Worm (Caenorhabditis elegans) whole organism, mixed stage, embryonic: Measurements from ENCODE around the gene end-1.

Experiments used
- M03D4.4 ChIP-seq: sonication (generic microtip); optimal IDR thresholded peaks from 2 replicates; lab custom pipeline; 2017; ENCODE audit warnings: mild to moderate bottlenecking, missing genetic modification characterization, missing compliant biosample characterization
- bed-3 ChIP-seq: fragments of 200-800 bp; sonication (Bioruptor generic); optimal IDR thresholded peaks from 3 replicates; lab custom pipeline; 2018; ENCODE audit warnings: mild to moderate bottlenecking, missing genetic modification characterization, moderate library complexity, missing compliant biosample characterization
- blmp-1 ChIP-seq: fragments of 150-350 bp; optimal IDR thresholded peaks from 2 replicates; lab custom pipeline; 2014; ENCODE audit warnings: missing biosample characterization, missing genetic modification characterization
- ceh-43 ChIP-seq: fragments of 200-800 bp; sonication (Bioruptor generic); optimal IDR thresholded peaks from 2 replicates; lab custom pipeline; 2018; ENCODE audit warnings: mild to moderate bottlenecking, missing genetic modification characterization, moderate library complexity, missing compliant biosample characterization
- ceh-83 ChIP-seq: fragments of 200-800 bp; sonication (Bioruptor generic); optimal IDR thresholded peaks from 2 replicates; lab custom pipeline; 2018; ENCODE audit warnings: mild to moderate bottlenecking, missing genetic modification characterization, missing compliant biosample characterization
- ces-1 ChIP-seq: fragments of 150-350 bp; optimal IDR thresholded peaks from 2 replicates; lab custom pipeline; 2014; ENCODE audit warnings: missing biosample characterization, missing genetic modification reagents, missing genetic modification characterization
- drap-1 ChIP-seq: fragments of 200-800 bp; sonication (Bioruptor generic); optimal IDR thresholded peaks from 3 replicates; lab custom pipeline; 2018; ENCODE audit warnings: mild to moderate bottlenecking, missing genetic modification characterization, missing compliant biosample characterization
- elt-3 ChIP-seq: fragments of 150-350 bp; optimal IDR thresholded peaks from 2 replicates; lab custom pipeline; 2014; ENCODE audit warnings: missing biosample characterization, missing genetic modification characterization
- flh-1 ChIP-seq: fragments of 200-800 bp; sonication (Bioruptor generic); optimal IDR thresholded peaks from 2 replicates; lab custom pipeline; 2018; ENCODE audit warnings: mild to moderate bottlenecking, missing genetic modification characterization, moderate library complexity, missing compliant biosample characterization
- ham-2 ChIP-seq: fragments of 200-800 bp; sonication (Bioruptor generic); optimal IDR thresholded peaks from 2 replicates; lab custom pipeline; 2018; ENCODE audit warnings: mild to moderate bottlenecking, missing genetic modification characterization, missing compliant biosample characterization
- hlh-1 ChIP-seq: fragments of 150-350 bp; optimal IDR thresholded peaks from 2 replicates; lab custom pipeline; 2014; ENCODE audit warnings: missing biosample characterization, missing genetic modification reagents, missing genetic modification characterization
- lin-13 ChIP-seq: fragments of 150-350 bp; optimal IDR thresholded peaks from 2 replicates; lab custom pipeline; 2014; ENCODE audit warnings: missing biosample characterization, missing genetic modification characterization
- lin-32 ChIP-seq: fragments of 200-800 bp; sonication (Bioruptor generic); optimal IDR thresholded peaks from 2 replicates; lab custom pipeline; 2018; ENCODE audit warnings: mild to moderate bottlenecking, missing genetic modification characterization, missing compliant biosample characterization
- lsy-2 ChIP-seq: fragments of 150-350 bp; optimal IDR thresholded peaks from 2 replicates; lab custom pipeline; 2014; ENCODE audit warnings: missing biosample characterization, missing genetic modification characterization
- mab-5 ChIP-seq: fragments of 150-350 bp; optimal IDR thresholded peaks from 2 replicates; lab custom pipeline; 2014; ENCODE audit warnings: missing biosample characterization, missing genetic modification characterization
- mep-1 ChIP-seq: fragments of 150-350 bp; optimal IDR thresholded peaks from 2 replicates; lab custom pipeline; 2017; ENCODE audit warnings: missing biosample characterization, missing genetic modification reagents, missing genetic modification characterization, inconsistent platforms
- mls-2 ChIP-seq: sonication (generic microtip); optimal IDR thresholded peaks from 2 replicates; lab custom pipeline; 2016; ENCODE audit warnings: mild to moderate bottlenecking, missing genetic modification characterization, moderate library complexity, missing compliant biosample characterization
- nhr-12 ChIP-seq: fragments of 150-350 bp; optimal IDR thresholded peaks from 2 replicates; lab custom pipeline; 2014; ENCODE audit warnings: missing biosample characterization, missing genetic modification characterization
- nhr-2 ChIP-seq: fragments of 150-350 bp; optimal IDR thresholded peaks from 2 replicates; lab custom pipeline; 2014; ENCODE audit warnings: missing biosample characterization, missing genetic modification characterization
- nhr-28 ChIP-seq: fragments of 150-350 bp; optimal IDR thresholded peaks from 2 replicates; lab custom pipeline; 2014; ENCODE audit warnings: missing biosample characterization, missing genetic modification characterization
- pha-4 ChIP-seq: fragments of 150-350 bp; optimal IDR thresholded peaks from 2 replicates; lab custom pipeline; 2018; ENCODE audit warnings: missing biosample characterization, missing genetic modification reagents, missing genetic modification characterization
- sem-2 ChIP-seq: fragments of 200-800 bp; sonication (Bioruptor generic); optimal IDR thresholded peaks from 2 replicates; lab custom pipeline; 2018; ENCODE audit warnings: mild to moderate bottlenecking, missing genetic modification characterization, missing compliant biosample characterization
- snpc-4 ChIP-seq: fragments of 150-350 bp; optimal IDR thresholded peaks from 2 replicates; lab custom pipeline; 2014; ENCODE audit warnings: missing biosample characterization, missing genetic modification characterization
- unc-120 ChIP-seq: sonication (generic microtip); optimal IDR thresholded peaks from 2 replicates; lab custom pipeline; 2017; ENCODE audit warnings: missing genetic modification characterization, missing compliant biosample characterization; ENCODE audit not compliant: poor library complexity, severe bottlenecking
- unc-39 ChIP-seq: fragments of 150-350 bp; optimal IDR thresholded peaks from 2 replicates; lab custom pipeline; 2014; ENCODE audit warnings: missing biosample characterization, missing genetic modification characterization
- unc-62 ChIP-seq: fragments of 150-350 bp; optimal IDR thresholded peaks from 2 replicates; lab custom pipeline; 2014; ENCODE audit warnings: missing biosample characterization, missing genetic modification reagents, missing genetic modification characterization
- zip-8 ChIP-seq: fragments of 150-350 bp; optimal IDR thresholded peaks from 2 replicates; lab custom pipeline; 2014; ENCODE audit warnings: missing biosample characterization, missing genetic modification characterization
- ztf-11 ChIP-seq: fragments of 150-350 bp; optimal IDR thresholded peaks from 2 replicates; lab custom pipeline; 2014; ENCODE audit warnings: missing biosample characterization, missing genetic modification characterization

Gene end-1

ce11 chrV:14001929-14002328 lies 17.0 kb downstream of the end-1 start:
- no peak for TF ChIP-seq lsy-2 (tag; lab: Kevin White, UChicago)
- no peak for TF ChIP-seq zip-8 (tag; lab: Kevin White, UChicago)
- no peak for TF ChIP-seq M03D4.4 (tag; lab: Kevin White, UChicago)
- TF ChIP-seq bed-3 (GFP tag; lab: Kevin White, UChicago), result no peak
- no peak for TF ChIP-seq mls-2 (tag; lab: Kevin White, UChicago)
- TF ChIP-seq flh-1 (GFP tag; lab: Kevin White, UChicago), result no peak
- TF ChIP-seq mab-5 (tag; lab: Kevin White, UChicago), result no peak
- no peak for TF ChIP-seq mep-1 (tag; lab: Kevin White, UChicago)
- no peak for TF ChIP-seq unc-62 (GFP tag; lab: Kevin White, UChicago)
- TF ChIP-seq hlh-1 (tag; lab: Kevin White, UChicago), result no peak
- TF ChIP-seq ceh-43 (GFP tag; lab: Kevin White, UChicago), result no peak
- TF ChIP-seq lin-13, result no peak
- TF ChIP-seq pha-4 (tag; lab: Kevin White, UChicago), result no peak

- no peak for TF ChIP-seq nhr-12 (tag; lab: Kevin White, UChicago)
- TF ChIP-seq pha-4 (tag; lab: Kevin White, UChicago), result peak; percentile 21
- peak; percentile 44 for TF ChIP-seq ham-2 (GFP tag; lab: Kevin White, UChicago)
These were observed 17.5 kb downstream of the end-1 start for ce11 chrV:14002402-14002801.

- TF ChIP-seq snpc-4 (tag; lab: Kevin White, UChicago) (no peak), ces-1 (GFP tag; lab: Kevin White, UChicago) (peak; percentile 32), unc-39 (no peak), lsy-2 (tag; lab: Kevin White, UChicago) (no peak), mab-5 (tag; lab: Kevin White, UChicago) (no peak)
- TF ChIP-seq, all 35 proteins: peak for 1
These were observed 18.7 kb downstream of the end-1 start for ce11 chrV:14003587-14004156.

ce11 chrV:14004342-14004741 lies 19.4 kb downstream of the end-1 start:
- TF ChIP-seq ham-2 (GFP tag; lab: Kevin White, UChicago) (no peak), M03D4.4 (tag; lab: Kevin White, UChicago) (no peak), unc-120 (tag; lab: Kevin White, UChicago) (peak; percentile 16), ces-1 (GFP tag; lab: Kevin White, UChicago) (peak; percentile 56), zip-8 (tag; lab: Kevin White, UChicago) (no peak), pha-4 (tag; lab: Kevin White, UChicago) (no peak), ztf-11 (no peak), hlh-1 (tag; lab: Kevin White, UChicago) (peak; percentile 45), unc-62 (GFP tag; lab: Kevin White, UChicago) (peak; percentile 18), drap-1 (GFP tag; lab: Kevin White, UChicago) (no peak), ceh-43 (GFP tag; lab: Kevin White, UChicago) (no peak), mls-2 (tag; lab: Kevin White, UChicago) (no peak), unc-39 (no peak)

- no peak for TF ChIP-seq nhr-12 (tag; lab: Kevin White, UChicago)
- TF ChIP-seq ceh-43 (GFP tag; lab: Kevin White, UChicago), result no peak
- no peak for TF ChIP-seq blmp-1 (tag; lab: Kevin White, UChicago)
- TF ChIP-seq lin-13, result no peak
- no peak for TF ChIP-seq flh-1 (GFP tag; lab: Kevin White, UChicago)
- TF ChIP-seq nhr-28 (tag; lab: Kevin White, UChicago), result no peak
- TF ChIP-seq lsy-2 (tag; lab: Kevin White, UChicago), result no peak
- no peak for TF ChIP-seq lin-32 (GFP tag; lab: Kevin White, UChicago)
- TF ChIP-seq sem-2 (GFP tag; lab: Kevin White, UChicago), result no peak
- TF ChIP-seq mab-5 (tag; lab: Kevin White, UChicago), result no peak
- no peak for TF ChIP-seq elt-3 (tag; lab: Kevin White, UChicago)
- no peak for TF ChIP-seq ceh-83 (GFP tag; lab: Kevin White, UChicago)
- TF ChIP-seq bed-3 (GFP tag; lab: Kevin White, UChicago), result no peak
- no peak for TF ChIP-seq nhr-2
- no peak for TF ChIP-seq unc-39
- TF ChIP-seq ztf-11, result no peak
- no peak for TF ChIP-seq mep-1 (tag; lab: Kevin White, UChicago)
- TF ChIP-seq, all 35 proteins: peak for 0
These were observed 20.9 kb downstream of the end-1 start, which contains the start of gene ric-7 for ce11 chrV:14005812-14006211. TSS of gene ric-7 (minus strand) at chrV:14005912.
